Worm (Caenorhabditis elegans) whole organism, L1 larva: ENCODE results near the gene F55G1.7.

ENCODE experiments used
- C16A3.4 ChIP-seq: fragments of 150-350 bp; optimal IDR thresholded peaks from 2 replicates; lab custom pipeline; 2014; ENCODE audit warnings: missing biosample characterization, missing genetic modification characterization
- F16B12.6 ChIP-seq: fragments of 150-350 bp; optimal IDR thresholded peaks from 2 replicates; lab custom pipeline; 2014; ENCODE audit warnings: missing biosample characterization, missing genetic modification characterization
- Y116A8C.19 ChIP-seq: sonication (generic microtip); optimal IDR thresholded peaks from 2 replicates; lab custom pipeline; 2016; ENCODE audit warnings: missing compliant biosample characterization, missing genetic modification characterization, borderline replicate concordance
- alr-1 ChIP-seq: fragments of 200-800 bp; sonication (Bioruptor generic); optimal IDR thresholded peaks from 2 replicates; lab custom pipeline; 2018; ENCODE audit warnings: borderline replicate concordance, mild to moderate bottlenecking, missing genetic modification characterization, missing compliant biosample characterization
- ama-1 ChIP-seq: fragments of 150-350 bp; optimal IDR thresholded peaks from 2 replicates; lab custom pipeline; 2014
- blmp-1 ChIP-seq: fragments of 150-350 bp; optimal IDR thresholded peaks from 2 replicates; lab custom pipeline; 2014; ENCODE audit warnings: missing biosample characterization, missing genetic modification characterization
- ceh-82 ChIP-seq, 3 experiments: fragments of 150-350 bp in 1 of 3; sonication (generic microtip) in 2 of 3; optimal IDR thresholded peaks; 2 replicates each; lab custom pipeline; 2014 to 2017; ENCODE audit warnings: missing biosample characterization in 3 of 3, missing genetic modification characterization in 3 of 3
- dpl-1 ChIP-seq, 3 experiments: fragments of 150-350 bp in 2 of 3; sonication (generic microtip) in 1 of 3; optimal IDR thresholded peaks; 2 replicates each; lab custom pipeline; 2014 to 2017; ENCODE audit warnings: missing biosample characterization in 3 of 3, missing genetic modification characterization in 3 of 3, missing genetic modification reagents in 3 of 3
- dsc-1 ChIP-seq: sonication (generic microtip); optimal IDR thresholded peaks from 2 replicates; lab custom pipeline; 2016; ENCODE audit warnings: mild to moderate bottlenecking, missing genetic modification characterization, missing compliant biosample characterization
- elt-3 ChIP-seq, 6 experiments: fragments of 150-350 bp in 1 of 6; sonication (generic microtip); optimal IDR thresholded peaks; 2 replicates each; lab custom pipeline; 2017 to 2018; ENCODE audit warnings: missing biosample characterization in 6 of 6, missing genetic modification characterization in 6 of 6, inconsistent platforms in 1 of 6
- fkh-10 ChIP-seq: sonication (generic microtip); optimal IDR thresholded peaks from 2 replicates; lab custom pipeline; 2017; ENCODE audit warnings: missing biosample characterization, missing genetic modification reagents, missing genetic modification characterization
- fkh-4 ChIP-seq: sonication (generic microtip); optimal IDR thresholded peaks from 2 replicates; lab custom pipeline; 2016; ENCODE audit warnings: missing compliant biosample characterization, missing genetic modification characterization, borderline replicate concordance
- fkh-8 ChIP-seq: sonication (generic microtip); optimal IDR thresholded peaks from 2 replicates; lab custom pipeline; 2016; ENCODE audit warnings: mild to moderate bottlenecking, missing genetic modification characterization, missing compliant biosample characterization
- fos-1 ChIP-seq: fragments of 150-350 bp; optimal IDR thresholded peaks from 2 replicates; lab custom pipeline; 2014; ENCODE audit warnings: missing biosample characterization, missing genetic modification characterization
- hlh-17 ChIP-seq: fragments of 200-800 bp; sonication (Bioruptor generic); optimal IDR thresholded peaks from 2 replicates; lab custom pipeline; 2018; ENCODE audit warnings: missing genetic modification characterization, mild to moderate bottlenecking, missing compliant biosample characterization, moderate library complexity, borderline replicate concordance
- irx-1 ChIP-seq: sonication (generic microtip); optimal IDR thresholded peaks from 2 replicates; lab custom pipeline; 2016; ENCODE audit warnings: missing genetic modification characterization, missing compliant biosample characterization
- lin-14 ChIP-seq: fragments of 200-800 bp; sonication (Bioruptor generic); optimal IDR thresholded peaks from 2 replicates; lab custom pipeline; 2018; ENCODE audit warnings: mild to moderate bottlenecking, missing genetic modification characterization, moderate library complexity, missing compliant biosample characterization
- lin-35 ChIP-seq, 2 experiments: fragments of 150-350 bp; optimal IDR thresholded peaks; 2 replicates each; lab custom pipeline; 2014; ENCODE audit warnings: missing biosample characterization in 2 of 2, missing genetic modification characterization in 2 of 2, missing genetic modification reagents in 2 of 2
- lir-3 ChIP-seq: sonication (generic microtip); optimal IDR thresholded peaks from 2 replicates; lab custom pipeline; 2016; ENCODE audit warnings: mild to moderate bottlenecking, missing genetic modification characterization, moderate library complexity, missing compliant biosample characterization; ENCODE audit not compliant: poor library complexity
- lsy-2 ChIP-seq, 2 experiments: fragments of 150-350 bp; optimal IDR thresholded peaks; 2 replicates each; lab custom pipeline; 2014; ENCODE audit warnings: missing biosample characterization in 2 of 2, missing genetic modification characterization in 2 of 2
- mab-9 ChIP-seq: fragments of 200-800 bp; sonication (Bioruptor generic); IDR thresholded peaks from 2 replicates; pipeline ENCODE4 v1.3.6; 2022; ENCODE audit warnings: missing genetic modification reagents, missing genetic modification characterization, missing compliant biosample characterization
- mdl-1 ChIP-seq, 2 experiments: fragments of 150-350 bp; optimal IDR thresholded peaks; 2 replicates each; lab custom pipeline; 2014 to 2017; ENCODE audit warnings: missing biosample characterization in 2 of 2, missing genetic modification characterization in 2 of 2, inconsistent platforms in 1 of 2
- nhr-11 ChIP-seq: fragments of 150-350 bp; optimal IDR thresholded peaks from 2 replicates; lab custom pipeline; 2014; ENCODE audit warnings: missing biosample characterization, missing genetic modification characterization
- nhr-12 ChIP-seq: sonication (generic microtip); optimal IDR thresholded peaks from 2 replicates; lab custom pipeline; 2017; ENCODE audit warnings: missing biosample characterization, missing genetic modification characterization
- nhr-76 ChIP-seq: sonication (generic microtip); optimal IDR thresholded peaks from 2 replicates; lab custom pipeline; 2017; ENCODE audit warnings: missing biosample characterization, missing genetic modification characterization
- nhr-77 ChIP-seq: fragments of 150-350 bp; optimal IDR thresholded peaks from 2 replicates; lab custom pipeline; 2014; ENCODE audit warnings: missing biosample characterization, missing genetic modification characterization
- pag-3 ChIP-seq: sonication (generic microtip); optimal IDR thresholded peaks from 2 replicates; lab custom pipeline; 2017; ENCODE audit warnings: missing genetic modification characterization, mild to moderate bottlenecking, missing compliant biosample characterization, antibody characterized with exemption, borderline replicate concordance; ENCODE audit not compliant: insufficient read depth
- sox-4 ChIP-seq: sonication (generic microtip); optimal IDR thresholded peaks from 2 replicates; lab custom pipeline; 2016; ENCODE audit warnings: missing genetic modification characterization, missing compliant biosample characterization
- sptf-1 ChIP-seq: fragments of 150-350 bp; optimal IDR thresholded peaks from 2 replicates; lab custom pipeline; 2014; ENCODE audit warnings: missing biosample characterization, missing genetic modification characterization
- sup-37 ChIP-seq: fragments of 200-800 bp; sonication (Bioruptor generic); optimal IDR thresholded peaks from 2 replicates; lab custom pipeline; 2018; ENCODE audit warnings: mild to moderate bottlenecking, missing genetic modification characterization, missing compliant biosample characterization
- swsn-7 ChIP-seq: sonication (generic microtip); optimal IDR thresholded peaks from 2 replicates; lab custom pipeline; 2016; ENCODE audit warnings: missing genetic modification characterization, missing compliant biosample characterization
- tbx-2 ChIP-seq: sonication (generic microtip); optimal IDR thresholded peaks from 2 replicates; lab custom pipeline; 2016; ENCODE audit warnings: missing genetic modification characterization, missing compliant biosample characterization
- unc-30 ChIP-seq: sonication (generic microtip); optimal IDR thresholded peaks from 2 replicates; lab custom pipeline; 2017; ENCODE audit warnings: missing biosample characterization, missing genetic modification characterization
- xbp-1 ChIP-seq: sonication (generic microtip); optimal IDR thresholded peaks from 2 replicates; lab custom pipeline; 2016; ENCODE audit warnings: missing genetic modification characterization, missing compliant biosample characterization
- zag-1 ChIP-seq: fragments of 150-350 bp; optimal IDR thresholded peaks from 2 replicates; lab custom pipeline; 2014; ENCODE audit warnings: missing biosample characterization, missing genetic modification characterization
- ztf-11 ChIP-seq, 2 experiments: sonication (generic microtip); optimal IDR thresholded peaks; 2 replicates each; lab custom pipeline; 2016 to 2017; ENCODE audit warnings: missing genetic modification characterization in 2 of 2, missing biosample characterization in 1 of 2, missing compliant biosample characterization in 1 of 2
- ztf-4 ChIP-seq: fragments of 150-350 bp; optimal IDR thresholded peaks from 2 replicates; lab custom pipeline; 2014; ENCODE audit warnings: missing biosample characterization, missing genetic modification characterization

Gene F55G1.7

DNA sequence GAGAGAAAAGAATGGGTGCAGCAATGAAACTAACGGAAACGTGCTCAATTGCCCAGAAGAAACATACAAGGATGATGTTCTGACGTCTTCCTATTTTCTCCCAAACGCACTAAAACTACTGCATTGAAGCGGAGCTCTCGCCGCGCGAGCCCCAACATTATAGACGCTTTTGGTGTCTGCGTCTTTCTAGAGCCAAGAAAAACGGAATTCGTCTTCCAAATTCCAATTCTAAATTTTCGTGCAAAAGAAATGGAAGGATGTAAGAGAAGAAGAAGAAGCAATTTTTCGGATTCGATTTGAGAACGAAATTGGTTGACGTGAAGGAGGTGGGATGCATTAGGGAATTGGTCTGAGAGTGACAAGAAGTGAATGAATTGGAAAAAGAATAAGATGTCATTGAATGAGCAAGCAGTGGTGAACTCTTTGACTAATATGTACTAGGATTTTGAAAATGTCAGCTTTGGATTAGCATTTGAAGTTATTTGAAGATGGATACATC lies 15.9 kb downstream of the F55G1.7 start (continued):
- no peak for TF ChIP-seq dsc-1 (tag; lab: Kevin White, UChicago)
- TF ChIP-seq zag-1, result no peak
- TF ChIP-seq lsy-2 (tag; optimal IDR thresholded peaks at IDR 0.05; lab: Kevin White, UChicago), result no peak
- TF ChIP-seq alr-1 (tag; lab: Kevin White, UChicago), result no peak
- TF ChIP-seq mab-9 (GFP tag; lab: Robert Waterston, UW), result no peak
- no peak for TF ChIP-seq elt-3 (tag; optimal IDR thresholded peaks at IDR 0.05; lab: Kevin White, UChicago)
- no peak for TF ChIP-seq fkh-4
- peak; percentile 74 for TF ChIP-seq lin-14 (GFP tag; lab: Kevin White, UChicago)
- no peak for TF ChIP-seq hlh-17 (GFP tag; lab: Kevin White, UChicago)
- TF ChIP-seq xbp-1 (tag; lab: Kevin White, UChicago), result no peak

DNA sequence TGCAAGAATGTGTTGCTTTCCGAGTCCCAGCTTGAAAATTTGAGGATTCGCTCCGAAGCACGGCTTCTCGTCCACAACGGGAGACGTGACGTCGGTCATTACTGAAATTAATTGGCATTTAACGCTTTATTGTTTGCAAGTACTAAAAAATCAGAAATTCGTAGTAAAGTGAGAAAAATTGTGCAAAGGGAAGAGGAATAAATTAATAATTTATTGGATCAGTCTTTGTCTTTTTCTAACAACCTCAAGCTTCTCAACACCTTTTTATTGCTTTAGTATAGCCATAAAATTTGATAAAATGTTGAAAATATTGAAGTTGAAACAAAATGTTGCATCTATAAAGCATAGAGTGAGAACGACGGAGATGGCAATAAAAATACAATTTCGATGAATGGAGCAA lies 18.3 kb downstream of the F55G1.7 start, which contains the start of gene tes-1:
tes-1 (minus strand) TSS at position 101 of the 400 bp plus-strand sequence.
- TF ChIP-seq hlh-17 (GFP tag; lab: Kevin White, UChicago) (no peak), Y116A8C.19 (tag; lab: Kevin White, UChicago) (no peak), ztf-11 (tag; optimal IDR thresholded peaks at IDR 0.05; lab: Kevin White, UChicago) (no peak), nhr-11 (tag; lab: Kevin White, UChicago) (no peak), xbp-1 (tag; lab: Kevin White, UChicago) (no peak), fos-1 (tag; lab: Kevin White, UChicago) (no peak), ztf-4 (no peak), nhr-77 (tag; lab: Kevin White, UChicago) (no peak), lin-35 (GFP tag; optimal IDR thresholded peaks at IDR 0.05; lab: Kevin White, UChicago) (no peak), mdl-1 (tag; optimal IDR thresholded peaks at IDR 0.05; lab: Kevin White, UChicago) (no peak), elt-3 (tag; optimal IDR thresholded peaks at IDR 0.05; lab: Kevin White, UChicago) (no peak), pag-3 (tag; lab: Kevin White, UChicago) (no peak), lir-3 (tag; lab: Kevin White, UChicago) (no peak), unc-30 (no peak)

DNA sequence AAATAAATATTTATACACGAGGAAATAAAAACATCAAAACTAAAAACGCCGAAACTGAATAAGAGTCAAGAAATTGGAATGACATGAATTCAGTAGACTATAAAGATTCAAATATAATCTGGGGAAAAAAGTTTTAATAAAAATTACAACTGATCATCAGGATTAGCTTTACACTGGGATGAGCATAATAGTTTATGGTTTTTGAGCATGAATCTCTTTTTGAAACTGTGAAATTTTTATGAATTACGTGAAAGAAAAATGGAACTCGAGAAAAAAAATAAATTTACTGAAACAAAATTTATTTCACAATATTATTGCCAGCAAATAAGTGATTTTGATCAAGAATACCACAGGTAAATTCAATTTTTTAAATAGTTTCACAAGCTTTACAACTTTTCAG lies 22.1 kb downstream of the F55G1.7 start, which contains the start of gene B0496.2:
B0496.2 (plus strand) TSS at position 301 of the 400 bp plus-strand sequence.
- TF ChIP-seq sox-4, result no peak
- TF ChIP-seq swsn-7, result no peak
- no peak for TF ChIP-seq ceh-82 (tag; optimal IDR thresholded peaks at IDR 0.05; lab: Kevin White, UChicago)
- no peak for TF ChIP-seq tbx-2
- no peak for TF ChIP-seq fkh-10 (GFP tag; lab: Kevin White, UChicago)
- TF ChIP-seq irx-1 (tag; lab: Kevin White, UChicago), result no peak
- TF ChIP-seq sptf-1, result no peak
- TF ChIP-seq dpl-1 (GFP tag; optimal IDR thresholded peaks at IDR 0.05; lab: Kevin White, UChicago), result no peak
- TF ChIP-seq fkh-8 (tag; lab: Kevin White, UChicago), result no peak
- no peak for TF ChIP-seq nhr-76 (tag; lab: Kevin White, UChicago)

DNA sequence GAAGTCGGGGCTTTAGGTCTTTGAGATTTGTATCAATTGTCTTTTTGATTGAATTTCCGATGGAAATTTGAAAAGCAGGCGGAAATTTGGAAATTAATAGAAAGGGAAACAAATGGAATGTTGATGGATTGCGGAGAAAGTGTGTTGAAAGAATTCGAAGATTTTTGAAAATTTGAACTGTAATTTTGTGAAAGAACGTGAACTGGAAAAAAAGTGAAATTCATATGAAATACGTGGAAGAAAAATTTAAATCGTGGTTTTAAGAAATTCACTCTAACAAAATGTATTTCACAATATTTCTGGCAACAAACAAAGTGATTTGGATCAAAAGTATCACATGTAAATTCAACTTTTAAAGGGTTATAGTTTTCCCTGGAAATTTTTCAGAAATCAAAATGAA lies 23.6 kb downstream of the F55G1.7 start, which contains the start of gene B0496.1:
B0496.1 (plus strand) TSS at position 301 of the 400 bp plus-strand sequence.
- peak; percentile 41 for TF ChIP-seq blmp-1 (tag; lab: Kevin White, UChicago)
- TF ChIP-seq nhr-77 (tag; lab: Kevin White, UChicago), result no peak
- TF ChIP-seq, all 84 proteins: peak for 1

DNA sequence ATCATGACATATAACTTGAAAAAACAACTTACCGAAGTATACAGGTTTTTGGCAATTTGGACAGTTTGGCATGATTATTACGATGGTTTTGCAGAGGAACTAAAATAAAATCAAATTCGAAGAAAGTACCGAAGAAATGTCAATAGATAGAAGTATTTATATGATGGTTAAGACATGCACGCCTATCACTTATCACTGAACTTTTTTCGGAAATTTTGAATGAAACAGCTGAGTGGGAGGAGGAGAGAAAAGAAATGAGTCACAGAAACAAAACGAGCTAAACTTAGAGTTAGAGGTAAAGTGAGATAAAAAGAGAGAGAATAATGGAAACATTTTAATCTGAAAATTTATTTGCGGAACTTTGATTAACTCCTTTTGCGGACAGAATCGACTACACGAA lies 24.4 kb downstream of the F55G1.7 start, which contains the start of gene valv-1:
valv-1 (minus strand) TSS at position 101 of the 400 bp plus-strand sequence.
- no peak for TF ChIP-seq sup-37 (GFP tag; lab: Kevin White, UChicago)
- TF ChIP-seq blmp-1 (tag; lab: Kevin White, UChicago), result no peak
- no peak for TF ChIP-seq C16A3.4 (tag; lab: Kevin White, UChicago)
- TF ChIP-seq lin-35 (GFP tag; optimal IDR thresholded peaks at IDR 0.05; lab: Kevin White, UChicago), result no peak
- no peak for TF ChIP-seq ama-1
- no peak for TF ChIP-seq nhr-12 (tag; lab: Kevin White, UChicago)
- no peak for TF ChIP-seq F16B12.6 (tag; lab: Kevin White, UChicago)
